Fruit fly (Drosophila melanogaster) ovary, adult (tissue): ENCODE results near the gene CG1628.

Experiments used
- CG17801 ChIP-seq: fragments of 200-800 bp; optimal IDR thresholded peaks from 2 replicates; lab custom pipeline; 2019; ENCODE audit warnings: missing biosample characterization, mild to moderate bottlenecking, missing genetic modification characterization, moderate library complexity; ENCODE audit not compliant: partially characterized antibody

The CG1628 gene

DNA sequence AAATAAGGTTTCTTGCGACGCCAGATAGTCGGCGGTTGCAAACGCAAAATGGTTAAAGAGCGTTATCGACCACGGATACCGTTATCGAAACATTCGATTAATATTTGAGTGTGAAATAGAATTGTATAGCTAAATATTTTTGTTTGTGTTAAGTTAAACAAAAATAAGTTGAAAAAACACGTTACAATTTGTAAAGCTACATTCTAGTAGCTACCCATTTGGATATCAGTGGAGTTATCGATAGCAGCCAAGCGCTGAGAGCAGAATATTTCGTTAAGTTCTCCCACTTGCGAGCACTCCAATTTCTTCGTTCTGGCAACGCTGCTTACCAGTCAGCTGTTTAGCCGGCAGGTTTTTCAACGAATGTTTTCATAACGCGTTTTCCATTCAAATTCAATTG, 6.7 kb downstream of the CG1628 start, which contains the start of the genes Hmr and CG2124:
Gene Hmr (minus strand): TSS at position 43 of the 400 bp plus-strand sequence.
Gene CG2124 (plus strand): TSS at position 310 of the 400 bp plus-strand sequence.
- TF ChIP-seq CG17801, result peak; percentile 7

DNA sequence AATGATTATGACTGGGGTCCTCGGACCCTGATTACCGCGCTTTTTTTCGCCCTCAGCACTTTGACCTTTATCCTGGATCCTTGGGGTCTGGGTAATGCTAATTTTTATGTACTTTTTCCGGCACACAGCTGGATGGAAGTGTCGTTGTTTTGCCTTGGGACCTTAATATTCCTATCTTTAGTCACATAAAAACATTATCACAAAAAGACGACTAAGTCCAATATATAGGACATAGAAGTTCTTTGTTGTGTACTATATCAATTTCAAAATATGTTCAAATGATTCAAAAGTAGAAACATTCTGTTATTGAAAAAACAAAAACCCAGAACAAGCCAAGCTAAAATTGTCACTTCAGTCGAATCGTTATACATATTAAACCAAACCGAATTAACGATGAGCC, 13.7 kb downstream of the CG1628 start, which contains the start of gene Rab9D:
Gene Rab9D (plus strand): TSS at position 301 of the 400 bp plus-strand sequence.
- no peak for TF ChIP-seq CG17801

DNA sequence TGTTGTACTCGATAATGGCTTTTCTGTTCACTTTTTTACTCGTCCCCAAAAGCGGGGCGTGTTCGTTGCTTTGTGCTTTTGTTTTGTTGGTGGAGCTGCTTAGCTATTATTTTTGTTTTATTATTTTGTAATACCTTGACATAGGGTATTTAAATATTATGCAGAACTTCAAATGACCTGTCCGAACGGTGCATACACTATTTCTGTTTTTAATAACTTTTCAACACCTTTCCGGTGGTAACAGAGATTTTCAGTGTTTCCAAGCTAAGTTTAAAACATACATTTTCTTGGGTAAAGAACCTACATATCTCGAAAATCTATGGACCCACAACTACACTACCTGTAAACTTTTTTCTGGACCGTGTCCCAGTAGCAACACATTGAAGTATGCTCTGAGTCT, 15.1 kb downstream of the CG1628 start:
- peak; percentile 91 for TF ChIP-seq CG17801

DNA sequence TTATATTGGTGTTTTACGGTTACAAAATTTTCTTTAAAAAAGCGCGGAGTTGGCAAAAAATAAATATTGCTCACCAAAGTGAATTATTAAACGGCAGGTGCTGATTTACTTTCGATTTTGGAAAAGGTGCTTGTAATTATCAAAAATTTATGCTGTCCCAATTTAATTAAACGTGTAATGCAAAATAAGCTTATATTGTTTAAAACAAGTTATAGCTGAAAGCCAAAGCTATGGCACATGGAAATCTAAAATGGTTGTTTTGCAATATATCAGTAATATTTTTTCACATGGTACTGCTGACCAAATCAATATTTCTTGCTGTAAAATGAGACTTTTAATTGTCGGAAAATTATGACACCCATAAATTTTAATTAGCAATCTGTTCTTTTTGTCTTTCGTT, 16.3 kb downstream of the CG1628 start:
- TF ChIP-seq CG17801, result no peak

DNA sequence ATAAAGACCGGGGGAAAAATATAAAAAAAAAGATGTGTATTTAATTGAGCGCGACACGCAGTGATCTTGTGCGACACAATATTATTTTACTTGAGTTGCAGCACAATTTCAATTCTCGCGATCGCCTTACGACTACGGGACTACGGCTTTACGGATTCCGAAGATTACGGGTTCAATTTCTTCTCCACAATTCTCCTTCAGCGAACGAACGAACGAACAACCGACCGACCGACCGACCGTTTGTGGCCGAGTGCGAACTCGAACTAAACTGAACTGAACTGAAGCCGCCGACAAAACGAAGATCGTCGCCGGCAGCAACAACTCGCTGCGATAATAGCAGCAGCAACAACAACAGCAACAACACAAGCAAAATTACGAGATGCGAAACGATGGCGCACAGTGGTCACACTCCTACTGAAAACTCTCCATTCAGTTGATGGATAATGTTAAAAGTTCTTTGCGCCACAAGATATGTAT, 17.3 kb downstream of the CG1628 start, which contains the start of gene spri:
Gene spri (minus strand): TSS at position 265 of the 477 bp plus-strand sequence.
- peak; percentile 73 for TF ChIP-seq CG17801

DNA sequence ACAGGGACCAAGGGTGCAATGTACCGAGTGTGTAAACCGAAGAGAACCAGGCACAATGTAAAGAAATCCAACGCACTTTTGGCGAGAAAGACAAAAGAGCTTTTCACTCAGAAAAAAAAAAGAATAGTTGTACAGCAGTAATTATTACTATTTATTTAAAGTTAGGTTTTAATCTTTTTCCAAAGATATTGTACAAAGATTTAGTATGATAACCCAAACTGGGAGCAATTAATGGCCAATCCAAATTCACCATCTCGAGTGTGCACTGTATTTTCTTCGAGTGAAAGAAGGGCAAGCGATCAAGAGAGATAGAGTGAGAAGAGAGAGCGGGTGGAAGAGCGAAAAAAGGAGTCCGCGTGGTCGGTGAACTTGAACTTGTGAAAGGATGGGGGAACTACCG, 18.1 kb downstream of the CG1628 start:
- TF ChIP-seq CG17801, result peak; percentile 44

DNA sequence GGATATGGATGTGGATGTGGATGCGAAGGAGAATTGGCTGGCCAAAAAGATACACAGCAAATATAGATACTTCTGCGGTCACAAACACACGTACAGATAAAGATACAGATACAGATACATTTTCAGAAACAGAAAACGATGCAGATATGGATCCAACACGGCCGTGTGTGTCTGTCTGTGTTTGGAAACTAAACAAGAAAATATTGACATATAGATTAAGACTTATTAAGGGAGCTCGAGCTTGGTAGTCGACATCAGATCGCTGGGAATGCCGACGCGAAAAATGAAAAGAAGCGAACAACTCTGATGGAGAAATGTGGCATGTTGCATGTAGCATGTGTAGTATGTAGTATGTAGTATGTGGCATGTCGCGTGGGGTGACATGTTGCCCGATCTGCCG, 20.4 kb downstream of the CG1628 start:
- no peak for TF ChIP-seq CG17801

DNA sequence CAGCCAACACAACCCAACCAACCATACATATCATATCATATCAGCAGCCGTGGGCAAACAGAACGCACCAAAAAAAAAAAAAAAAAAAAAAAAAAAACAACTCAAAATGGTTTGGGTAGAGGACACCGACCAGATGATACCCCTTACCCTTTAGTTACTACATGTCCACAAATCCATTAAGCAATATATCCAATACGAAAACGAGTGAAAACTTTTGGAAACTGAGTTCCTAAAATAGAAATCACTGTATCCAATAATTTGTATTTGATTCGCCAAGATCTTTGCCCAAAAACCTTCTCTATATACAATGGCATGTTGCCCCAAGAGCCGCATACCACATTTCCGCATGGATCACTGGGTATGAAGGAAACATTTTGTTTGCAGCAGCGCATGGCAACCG, 21.0 kb downstream of the CG1628 start:
- no peak for TF ChIP-seq CG17801

DNA sequence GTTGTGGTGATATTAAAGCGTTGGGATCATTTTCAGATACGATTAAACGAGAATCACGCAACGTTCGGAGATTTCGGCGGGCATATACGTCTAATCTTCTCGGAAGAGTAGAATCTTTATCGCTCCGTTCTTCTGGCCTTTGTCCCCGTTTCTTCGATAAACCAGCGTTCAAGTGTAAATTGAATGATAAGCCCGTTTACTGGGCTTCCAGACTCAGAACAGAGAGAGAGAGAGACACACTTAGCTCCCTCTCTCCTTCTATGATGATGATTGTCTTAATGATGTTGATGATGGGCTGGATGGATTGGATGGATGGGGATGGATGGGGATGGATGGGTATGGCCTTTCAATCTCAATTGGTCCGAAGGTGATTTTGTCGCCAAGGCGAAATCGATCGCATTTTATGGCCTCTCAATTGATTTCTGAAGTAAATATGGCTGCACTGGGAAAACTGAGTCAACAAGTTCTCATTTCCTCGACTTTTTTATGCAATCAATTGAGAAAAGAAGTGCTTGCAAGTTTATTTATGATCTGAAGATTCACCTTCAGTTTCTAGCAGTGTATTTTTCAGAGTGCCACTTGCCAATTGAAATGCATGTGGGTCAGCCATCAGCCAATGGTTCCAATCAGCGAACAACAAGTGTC, 21.9 kb downstream of the CG1628 start:
- TF ChIP-seq CG17801, result no peak

DNA sequence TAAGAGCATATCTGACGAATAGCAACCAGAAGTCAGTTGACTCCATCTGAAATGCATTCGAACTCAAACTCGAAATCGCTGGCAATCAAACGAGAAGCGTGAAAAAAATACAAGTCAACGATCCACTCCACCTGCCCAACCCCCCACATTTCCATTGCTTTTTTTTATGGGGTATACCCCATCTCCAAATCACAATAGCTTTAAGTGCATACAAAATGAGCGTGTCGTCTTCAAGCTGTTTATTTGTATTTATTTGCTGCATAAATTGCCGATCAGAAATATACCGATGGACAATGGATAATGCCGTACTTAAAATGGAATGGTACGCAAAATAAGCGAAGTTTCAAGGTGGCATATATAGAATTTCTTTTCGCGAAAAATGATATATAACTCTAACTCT, 22.9 kb downstream of the CG1628 start:
- TF ChIP-seq CG17801, result no peak

DNA sequence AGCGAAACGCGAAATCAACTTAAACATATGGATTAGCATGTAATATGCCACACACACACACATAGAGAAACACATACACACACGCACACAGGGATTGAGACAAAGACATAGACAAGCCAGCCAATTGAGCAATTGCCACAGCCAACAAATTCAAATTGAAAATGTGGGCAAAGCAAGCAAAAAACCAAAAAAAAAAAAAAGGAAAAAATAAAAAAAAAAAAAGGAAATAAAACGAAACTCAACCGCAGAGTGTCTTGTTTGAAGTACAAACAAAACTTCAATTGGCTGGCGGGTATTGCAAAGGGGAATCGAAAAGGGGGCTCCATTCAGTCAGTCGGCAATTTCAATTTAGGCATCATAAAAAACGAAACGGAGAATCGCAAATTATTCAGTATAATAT, 24.7 kb downstream of the CG1628 start:
- TF ChIP-seq CG17801, result no peak

DNA sequence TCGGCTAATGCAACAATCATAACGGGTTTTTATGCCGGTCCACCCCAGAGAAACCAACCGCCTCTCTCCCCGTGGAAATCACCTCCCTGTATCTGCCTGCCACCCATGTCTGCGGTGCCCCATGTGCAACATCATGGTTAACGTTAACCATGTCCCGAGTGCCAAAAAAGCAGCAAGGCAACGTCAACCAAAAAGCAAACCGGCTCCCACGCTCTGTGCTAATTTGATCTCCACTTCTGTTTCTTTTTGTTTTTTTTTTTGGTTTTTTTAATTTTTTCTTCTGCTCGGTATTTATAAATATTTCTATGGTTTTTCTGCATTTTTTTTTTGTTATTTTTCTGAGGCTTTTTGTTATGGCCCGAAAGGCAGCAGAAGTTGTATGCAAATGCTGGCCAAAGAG, 25.5 kb downstream of the CG1628 start:
- TF ChIP-seq CG17801, result no peak

DNA sequence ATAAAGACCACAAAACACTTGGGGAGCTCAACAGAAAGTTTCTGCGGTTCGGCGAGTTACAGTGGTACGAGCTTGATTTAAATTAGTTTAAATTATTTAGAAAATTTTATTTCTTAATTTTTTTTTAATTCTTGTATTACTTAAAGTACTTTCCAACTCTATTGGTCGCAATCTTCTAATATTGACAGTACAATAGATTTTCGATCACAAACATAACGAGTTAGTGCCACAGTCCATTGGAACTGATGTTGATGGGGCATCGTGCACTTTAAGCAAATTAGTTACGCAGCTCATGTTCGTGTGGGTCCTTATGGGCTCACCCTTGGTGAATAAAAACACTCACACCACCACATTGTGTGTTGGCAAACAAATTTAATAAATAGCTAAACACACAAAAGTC, 29.0 kb downstream of the CG1628 start:
- TF ChIP-seq CG17801, result no peak

DNA sequence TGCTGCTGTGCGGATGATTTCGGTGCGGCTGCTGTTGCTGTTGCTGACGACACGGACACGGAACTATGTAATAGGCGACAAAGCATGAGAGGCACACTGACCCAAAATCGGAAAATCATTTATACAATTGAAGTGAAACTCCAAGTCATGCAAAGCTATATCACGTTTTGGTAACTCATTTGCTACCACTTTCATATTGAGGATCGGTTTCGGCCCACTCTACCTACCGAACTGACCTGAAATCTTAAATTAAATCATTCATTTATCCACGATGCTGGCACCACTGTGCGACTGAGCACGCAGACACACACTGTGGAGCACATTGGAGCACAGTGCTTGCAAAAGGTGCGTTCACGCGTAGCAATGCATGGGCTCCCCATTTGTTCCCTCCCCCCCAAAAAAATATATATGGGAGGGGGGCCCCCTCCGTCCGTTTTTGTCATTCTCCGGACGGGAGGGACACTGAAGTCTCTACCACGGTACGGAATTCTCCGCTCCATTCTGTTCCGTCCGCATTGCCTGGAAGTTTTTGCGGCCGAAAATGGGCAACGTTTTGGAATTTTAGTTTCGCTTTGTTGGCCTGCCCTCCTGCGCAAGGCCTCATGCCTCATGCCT, 32.3 kb downstream of the CG1628 start:
- TF ChIP-seq CG17801, result no peak

DNA sequence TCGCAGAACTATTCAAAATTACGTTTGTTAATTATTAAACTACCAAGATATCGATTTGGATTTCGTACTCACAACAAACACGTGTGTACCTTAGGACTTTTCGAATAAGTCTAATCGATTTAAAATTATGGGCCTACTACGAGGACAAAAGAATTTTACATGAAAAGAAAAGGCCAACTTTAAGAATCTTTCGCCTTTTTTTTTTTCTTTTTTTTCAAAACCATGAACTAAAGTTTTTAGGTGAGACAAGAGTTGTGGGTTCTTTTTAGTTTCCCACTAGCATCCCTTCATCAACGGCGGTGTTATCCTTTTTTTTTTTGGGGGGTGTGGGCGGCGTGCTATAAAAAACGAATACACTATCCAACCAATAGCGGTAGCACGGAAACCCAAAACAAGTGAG, 36.0 kb downstream of the CG1628 start, which contains the start of gene CG15296:
Gene CG15296 (minus strand): TSS at position 101 of the 400 bp plus-strand sequence.
- no peak for TF ChIP-seq CG17801

DNA sequence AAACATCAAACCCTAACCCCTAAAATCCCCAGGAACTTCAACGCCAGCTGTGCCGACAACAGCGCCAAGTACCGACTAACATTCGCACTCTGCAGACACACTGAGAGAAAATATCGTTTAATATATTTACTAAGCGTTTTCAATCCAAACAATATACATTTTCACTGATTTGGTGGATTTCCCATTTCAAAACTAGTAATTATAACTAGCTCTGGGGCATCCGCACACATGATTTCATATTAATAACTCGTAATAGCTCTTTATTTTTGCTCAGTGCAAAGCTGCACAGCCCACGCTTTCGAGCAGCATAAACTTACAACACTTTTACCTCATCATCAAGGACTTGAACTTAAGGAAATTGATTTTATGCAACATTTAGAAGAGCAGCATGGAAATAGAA, 38.4 kb downstream of the CG1628 start:
- no peak for TF ChIP-seq CG17801

DNA sequence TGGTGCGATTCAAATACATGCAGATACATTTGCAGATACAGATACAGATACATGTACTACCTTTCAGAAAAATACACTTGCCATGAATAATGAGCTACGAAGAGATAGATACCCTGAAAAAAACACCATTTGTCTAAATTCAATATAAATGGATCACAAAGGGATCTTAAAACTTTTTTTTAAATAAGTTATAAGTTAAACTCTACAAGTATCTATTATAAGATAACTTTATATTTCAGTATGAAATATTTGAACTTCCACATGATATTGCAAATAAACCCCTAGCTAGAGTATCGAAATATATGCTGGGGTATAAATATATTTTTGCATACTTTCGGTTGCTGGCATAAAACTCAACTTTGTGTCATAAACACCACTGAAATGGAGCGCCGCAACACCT, 41.1 kb downstream of the CG1628 start:
- peak; percentile 39 for TF ChIP-seq CG17801

DNA sequence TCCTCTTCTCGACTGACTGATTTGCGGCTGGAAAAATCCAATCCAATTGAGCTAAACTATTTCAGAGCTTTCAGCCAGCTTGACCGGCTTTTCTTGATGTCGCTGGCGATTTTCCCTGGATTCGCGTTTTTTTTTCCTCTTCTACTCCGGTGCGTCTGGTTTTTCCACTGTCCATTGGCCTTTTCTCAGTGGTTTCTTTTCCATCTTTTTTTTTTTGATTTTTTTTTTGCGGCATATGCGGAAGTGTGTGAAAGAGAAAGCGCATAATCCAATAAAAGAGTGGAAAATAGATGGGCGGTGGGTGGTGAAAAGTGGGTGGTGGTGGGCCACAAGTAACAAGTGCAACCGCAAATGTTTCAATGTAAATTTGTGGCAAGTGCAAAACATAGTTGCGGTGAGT, 44.5 kb downstream of the CG1628 start:
- TF ChIP-seq CG17801, result no peak
